Fruit fly (Drosophila melanogaster): ENCODE data around the gene pav.

pav gene

DNA sequence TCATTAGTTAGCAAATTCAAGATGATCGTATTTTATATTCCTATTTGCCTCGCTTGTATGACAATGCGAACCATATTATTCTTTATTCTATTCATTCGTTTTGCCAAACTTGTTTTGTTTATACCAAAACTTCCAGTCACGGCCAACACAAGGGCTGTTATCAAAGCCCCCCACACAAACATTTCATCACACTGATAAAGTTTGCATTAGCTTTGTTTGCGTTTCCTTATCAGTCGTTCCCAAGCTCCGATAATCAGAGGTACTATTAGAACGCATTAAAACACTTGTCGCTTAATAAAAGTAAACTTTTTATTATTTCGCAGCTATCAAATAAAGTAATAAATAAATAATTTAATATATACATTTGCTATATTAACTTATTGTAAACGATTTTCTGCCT, 51.2 kb downstream of the pav start:
- TF ChIP-seq lz (GFP tag; optimal IDR thresholded peaks at IDR 0.05) (no peak), vri (GFP tag; optimal IDR thresholded peaks at IDR 0.05) (peak; percentile 57), Eip78C (GFP tag) (peak; percentile 52), Eip75B (GFP tag; optimal IDR thresholded peaks at IDR 0.05) (no peak), fkh (GFP tag; optimal IDR thresholded peaks at IDR 0.05) (peak; percentile 31), dsx (GFP tag; optimal IDR thresholded peaks at IDR 0.05; ENCODE audit: poor library complexity, severe bottlenecking) (no peak), esn (GFP tag; optimal IDR thresholded peaks at IDR 0.05) (no peak), CG6808 (GFP tag; optimal IDR thresholded peaks at IDR 0.05) (no peak)

Data from whole organism, prepupa.